Worm (Caenorhabditis elegans): ENCODE data around the gene F40F12.9.

F40F12.9 gene

DNA sequence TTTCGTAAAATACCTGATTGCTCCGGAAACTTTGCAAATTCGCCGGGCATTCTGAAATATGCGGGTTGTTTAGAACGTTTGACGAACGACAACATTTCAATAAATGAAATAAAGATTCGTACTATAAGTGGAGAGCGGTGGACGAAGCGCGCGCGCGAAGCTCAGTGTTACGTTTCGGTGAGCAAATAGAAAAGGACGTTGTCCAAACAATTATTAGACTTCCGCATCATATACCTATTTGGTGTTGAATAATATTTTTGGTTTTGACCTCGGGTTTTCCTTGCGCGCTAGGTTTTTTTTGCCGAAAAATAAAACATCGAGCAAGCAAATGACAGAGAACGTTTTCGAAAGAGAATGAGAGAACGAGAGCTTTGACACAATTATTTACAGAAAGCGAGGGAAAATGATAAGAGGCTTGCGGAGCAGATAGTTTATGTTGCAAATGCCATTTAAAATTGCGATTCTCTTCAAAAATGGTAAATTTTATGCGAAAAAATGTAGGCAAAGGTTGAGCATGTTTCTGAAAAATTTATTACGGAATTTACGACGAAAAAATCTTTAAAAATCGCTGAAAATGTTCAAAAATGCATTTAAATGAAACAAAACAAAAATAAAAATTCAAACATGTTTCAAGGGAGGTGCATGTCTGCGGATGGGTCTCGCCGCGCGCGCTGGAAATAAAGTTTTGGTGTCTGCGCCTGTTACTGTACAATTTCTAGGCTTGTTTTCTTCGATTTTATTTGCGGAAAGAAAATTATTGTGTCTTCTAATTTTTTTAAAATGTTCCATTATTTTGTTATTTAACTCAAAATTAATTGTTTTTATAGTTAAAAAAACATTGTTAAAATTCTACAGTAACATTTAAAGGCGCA, at the start of gene F40F12.9, which contains the start of gene cyld-1:
TSS of gene F40F12.9 (plus strand) at position 721 of the 872 bp plus-strand sequence.
TSS of gene cyld-1 (minus strand) at position 51 of the 872 bp plus-strand sequence.
- no peak for TF ChIP-seq hmg-4 (GFP tag; optimal IDR thresholded peaks at IDR 0.05)

DNA sequence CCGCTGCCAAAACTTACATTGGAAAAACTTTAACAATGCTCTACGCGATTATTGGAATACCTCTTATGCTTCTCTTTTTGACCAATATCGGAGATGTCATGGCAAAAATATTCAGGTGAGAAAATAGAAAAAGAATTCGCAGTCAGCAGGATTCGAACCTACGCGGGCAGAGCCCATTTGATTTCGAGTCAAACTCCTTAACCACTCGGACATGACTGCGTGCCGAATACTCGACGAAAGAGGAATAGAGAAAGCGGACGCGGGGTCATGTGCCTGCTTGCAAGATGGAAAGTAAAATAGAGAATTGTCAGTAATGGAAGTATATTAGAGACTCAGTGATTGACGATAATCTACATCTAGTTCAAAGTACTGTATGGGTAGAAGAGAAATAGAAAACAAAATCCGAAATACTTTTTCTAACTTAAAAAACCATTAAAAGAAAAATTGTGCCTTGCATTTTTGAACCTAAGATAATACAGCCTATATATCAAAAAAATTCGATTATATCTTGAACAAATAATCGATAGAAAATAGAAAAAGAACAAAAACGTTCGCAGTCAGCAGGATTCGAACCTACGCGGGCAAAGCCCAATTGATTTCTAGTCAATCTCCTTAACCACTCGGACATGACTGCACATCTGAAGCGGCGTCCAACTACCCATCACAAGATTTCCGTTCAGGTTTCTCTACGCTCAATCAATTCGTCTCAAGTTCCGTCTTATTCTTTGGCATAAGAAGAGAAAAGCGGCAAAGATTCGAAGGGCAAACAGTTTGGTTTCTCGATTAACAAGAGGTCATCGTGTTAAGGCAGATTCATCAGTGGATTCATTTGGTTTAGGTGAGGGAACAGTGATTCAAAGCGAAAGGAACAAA, 49.4 kb upstream of the F40F12.9 start:
- TF ChIP-seq ceh-13 (GFP tag; optimal IDR thresholded peaks at IDR 0.05) (peak; percentile 67), tra-4 (tag; optimal IDR thresholded peaks at IDR 0.05) (peak; percentile 45), tbx-37 (GFP tag; conservative IDR thresholded peaks at IDR 0.05) (peak; percentile 94), hmg-4 (GFP tag; optimal IDR thresholded peaks at IDR 0.05) (peak; percentile 91), hmbx-1 (tag; optimal IDR thresholded peaks at IDR 0.05) (peak; percentile 78), F13C5.2 (tag; optimal IDR thresholded peaks at IDR 0.05) (peak; percentile 84), scrt-1 (GFP tag; IDR thresholded peaks at IDR 0.05) (peak; percentile 94), pes-1 (GFP tag; IDR thresholded peaks at IDR 0.05) (peak; percentile 95), aly-1 (tag; optimal IDR thresholded peaks at IDR 0.05) (peak; percentile 86), ama-1 (optimal IDR thresholded peaks at IDR 0.05) (no peak), ets-7 (tag; optimal IDR thresholded peaks at IDR 0.05) (peak; percentile 84), tbx-11 (GFP tag; IDR thresholded peaks at IDR 0.05) (peak; percentile 93), ceh-36 (tag; optimal IDR thresholded peaks at IDR 0.05) (peak; percentile 86), flt-1 (GFP tag; IDR thresholded peaks at IDR 0.05) (peak; percentile 91), sea-1 (GFP tag; conservative IDR thresholded peaks at IDR 0.05) (peak; percentile 88), B0310.2 (tag; optimal IDR thresholded peaks at IDR 0.05) (peak; percentile 83), hnd-1 (tag; optimal IDR thresholded peaks at IDR 0.05) (peak; percentile 77)

DNA sequence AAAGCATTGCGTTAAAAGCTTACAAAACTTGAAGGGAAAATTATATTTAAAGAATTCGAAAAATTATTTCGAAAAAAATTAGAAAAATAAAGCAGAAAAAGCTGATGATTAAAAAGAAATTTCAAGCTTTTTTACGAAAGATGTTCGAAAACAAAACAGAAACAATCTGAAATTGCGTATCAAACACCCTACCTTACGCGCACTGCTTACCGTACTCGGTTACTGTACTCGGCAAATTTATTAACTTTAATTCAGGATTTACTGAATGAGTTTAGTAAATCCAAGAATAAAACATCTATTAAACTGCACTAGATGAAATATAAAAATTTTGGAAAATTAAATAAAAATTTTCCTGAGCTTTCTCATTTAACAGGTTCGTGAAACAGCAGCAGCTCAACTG, 48.7 kb upstream of the F40F12.9 start:
- TF ChIP-seq scrt-1 (GFP tag; IDR thresholded peaks at IDR 0.05) = no peak
- TF ChIP-seq ama-1 (optimal IDR thresholded peaks at IDR 0.05) = no peak
- no peak for TF ChIP-seq hmbx-1 (tag; optimal IDR thresholded peaks at IDR 0.05)
- TF ChIP-seq tra-4 (tag; optimal IDR thresholded peaks at IDR 0.05) = no peak
- TF ChIP-seq ceh-13 (GFP tag; optimal IDR thresholded peaks at IDR 0.05) = no peak
- no peak for TF ChIP-seq ets-7 (tag; optimal IDR thresholded peaks at IDR 0.05)
- TF ChIP-seq aly-1 (tag; optimal IDR thresholded peaks at IDR 0.05) = no peak
- no peak for TF ChIP-seq tbx-11 (GFP tag; IDR thresholded peaks at IDR 0.05)
- no peak for TF ChIP-seq sea-1 (GFP tag; conservative IDR thresholded peaks at IDR 0.05)
- TF ChIP-seq hmg-4 (GFP tag; optimal IDR thresholded peaks at IDR 0.05) = no peak
- TF ChIP-seq hnd-1 (tag; optimal IDR thresholded peaks at IDR 0.05) = no peak
- no peak for TF ChIP-seq flt-1 (GFP tag; IDR thresholded peaks at IDR 0.05)
- TF ChIP-seq F13C5.2 (tag; optimal IDR thresholded peaks at IDR 0.05) = no peak
- TF ChIP-seq B0310.2 (tag; optimal IDR thresholded peaks at IDR 0.05) = no peak
- TF ChIP-seq pes-1 (GFP tag; IDR thresholded peaks at IDR 0.05) = no peak
- no peak for TF ChIP-seq ceh-36 (tag; optimal IDR thresholded peaks at IDR 0.05)
- no peak for TF ChIP-seq tbx-37 (GFP tag; conservative IDR thresholded peaks at IDR 0.05)

DNA sequence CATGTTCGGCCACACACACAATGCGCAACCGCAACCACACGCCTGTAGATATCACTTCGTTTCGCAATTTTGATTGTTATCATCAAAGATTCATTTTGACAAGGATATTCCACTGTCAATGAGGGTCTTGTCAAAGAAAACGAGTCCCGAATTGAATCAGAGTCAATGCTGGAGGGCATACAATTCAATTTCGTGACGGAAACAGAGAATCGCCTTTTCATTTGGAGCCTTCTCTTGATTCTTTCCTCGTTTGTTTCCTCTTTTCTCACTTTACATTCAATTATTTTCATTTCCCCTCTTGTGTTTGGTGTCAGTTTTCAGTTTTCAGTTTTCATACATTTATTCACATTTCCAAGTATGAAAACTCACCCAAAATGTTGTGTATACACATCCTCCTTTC, 43.8 kb upstream of the F40F12.9 start:
- TF ChIP-seq ets-7 (tag; optimal IDR thresholded peaks at IDR 0.05) (no peak), sea-1 (GFP tag; conservative IDR thresholded peaks at IDR 0.05) (no peak), scrt-1 (GFP tag; IDR thresholded peaks at IDR 0.05) (no peak), ceh-13 (GFP tag; optimal IDR thresholded peaks at IDR 0.05) (no peak), tra-4 (tag; optimal IDR thresholded peaks at IDR 0.05) (no peak), ceh-36 (tag; optimal IDR thresholded peaks at IDR 0.05) (no peak), hmbx-1 (tag; optimal IDR thresholded peaks at IDR 0.05) (no peak), ama-1 (optimal IDR thresholded peaks at IDR 0.05) (no peak), tbx-11 (GFP tag; IDR thresholded peaks at IDR 0.05) (no peak), tbx-37 (GFP tag; conservative IDR thresholded peaks at IDR 0.05) (no peak), F13C5.2 (tag; optimal IDR thresholded peaks at IDR 0.05) (no peak), hnd-1 (tag; optimal IDR thresholded peaks at IDR 0.05) (no peak), B0310.2 (tag; optimal IDR thresholded peaks at IDR 0.05) (no peak), aly-1 (tag; optimal IDR thresholded peaks at IDR 0.05) (no peak), flt-1 (GFP tag; IDR thresholded peaks at IDR 0.05) (no peak), hmg-4 (GFP tag; optimal IDR thresholded peaks at IDR 0.05) (no peak)

DNA sequence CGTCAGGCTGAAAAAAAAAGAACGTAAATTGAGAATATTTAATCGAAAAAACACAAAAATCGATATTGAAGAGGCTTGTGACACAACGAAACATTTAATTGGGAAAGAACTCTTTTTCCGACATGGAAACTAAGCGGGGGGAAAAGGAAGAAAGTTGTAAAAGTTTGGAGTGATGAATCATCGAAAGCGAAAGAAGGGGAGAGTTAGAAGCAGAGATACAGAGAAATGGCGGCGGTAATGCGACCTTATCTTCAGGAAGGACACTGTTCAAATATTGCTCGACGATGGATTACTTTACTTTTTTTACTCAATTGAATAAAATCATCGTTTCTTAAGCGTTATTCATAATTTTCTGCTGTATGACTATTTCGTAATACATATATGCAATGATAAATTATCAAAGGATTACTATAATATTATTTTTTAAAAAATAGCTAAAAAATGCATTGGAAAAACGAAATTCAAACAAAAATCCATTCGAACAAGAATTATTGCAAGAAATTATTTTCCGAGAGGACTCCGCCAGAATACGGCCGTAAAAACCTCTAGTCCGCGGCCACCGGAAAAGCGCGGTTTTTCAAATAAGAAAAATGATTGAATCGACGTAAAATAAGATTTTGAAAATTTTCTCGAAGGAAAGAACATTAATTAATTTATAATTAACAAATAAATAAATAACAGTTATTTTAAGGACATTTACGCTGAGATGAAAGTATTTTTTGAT, 43.2 kb upstream of the F40F12.9 start, which contains the start of gene dhhc-4:
TSS of gene dhhc-4 (minus strand) at position 13 of the 724 bp plus-strand sequence.
- peak; percentile 79 for TF ChIP-seq pes-1 (GFP tag; IDR thresholded peaks at IDR 0.05)
- TF ChIP-seq ceh-13 (GFP tag; optimal IDR thresholded peaks at IDR 0.05) = peak; percentile 1
- TF ChIP-seq ama-1 (optimal IDR thresholded peaks at IDR 0.05) = no peak
- TF ChIP-seq tbx-37 (GFP tag; conservative IDR thresholded peaks at IDR 0.05) = peak; percentile 80
- no peak for TF ChIP-seq tbx-11 (GFP tag; IDR thresholded peaks at IDR 0.05)

DNA sequence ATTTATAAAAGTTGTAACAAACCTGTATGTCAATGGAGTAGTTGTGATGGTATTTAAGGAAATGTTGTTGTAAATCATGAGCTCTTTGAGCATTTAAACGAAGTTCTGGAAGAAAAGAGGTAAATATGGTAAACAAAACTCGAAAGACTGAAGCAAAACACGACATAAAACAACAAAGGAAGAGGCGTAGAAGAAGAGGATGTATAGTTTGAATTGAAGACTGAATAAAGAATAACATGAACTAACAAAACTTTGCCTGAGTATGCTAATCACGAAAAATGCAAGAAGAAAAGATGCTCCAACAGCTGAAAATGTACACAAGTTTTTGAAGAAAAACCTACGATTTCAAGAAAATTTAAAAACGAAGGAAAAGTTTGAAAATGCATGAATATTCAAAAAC, 40.1 kb upstream of the F40F12.9 start, which contains the start of gene ZK757.1:
TSS of gene ZK757.1 (minus strand) at position 101 of the 400 bp plus-strand sequence.
- TF ChIP-seq pes-1 (GFP tag; IDR thresholded peaks at IDR 0.05) = no peak
- TF ChIP-seq ceh-36 (tag; optimal IDR thresholded peaks at IDR 0.05) = no peak
- no peak for TF ChIP-seq flt-1 (GFP tag; IDR thresholded peaks at IDR 0.05)
- no peak for TF ChIP-seq ceh-13 (GFP tag; optimal IDR thresholded peaks at IDR 0.05)
- TF ChIP-seq aly-1 (tag; optimal IDR thresholded peaks at IDR 0.05) = no peak
- no peak for TF ChIP-seq hmg-4 (GFP tag; optimal IDR thresholded peaks at IDR 0.05)
- TF ChIP-seq tra-4 (tag; optimal IDR thresholded peaks at IDR 0.05) = no peak
- TF ChIP-seq hmbx-1 (tag; optimal IDR thresholded peaks at IDR 0.05) = no peak
- TF ChIP-seq ets-7 (tag; optimal IDR thresholded peaks at IDR 0.05) = no peak
- no peak for TF ChIP-seq B0310.2 (tag; optimal IDR thresholded peaks at IDR 0.05)
- TF ChIP-seq F13C5.2 (tag; optimal IDR thresholded peaks at IDR 0.05) = no peak
- no peak for TF ChIP-seq sea-1 (GFP tag; conservative IDR thresholded peaks at IDR 0.05)
- no peak for TF ChIP-seq hnd-1 (tag; optimal IDR thresholded peaks at IDR 0.05)
- no peak for TF ChIP-seq tbx-37 (GFP tag; conservative IDR thresholded peaks at IDR 0.05)
- no peak for TF ChIP-seq tbx-11 (GFP tag; IDR thresholded peaks at IDR 0.05)
- no peak for TF ChIP-seq scrt-1 (GFP tag; IDR thresholded peaks at IDR 0.05)
